Fruit fly (Drosophila melanogaster) whole organism, embryonic: ENCODE results near the gene Gga.

Experiments
- Antp ChIP-seq: fragments of 200-800 bp; sonication (Bioruptor generic); optimal IDR thresholded peaks from 3 replicates; lab custom pipeline; 2016; ENCODE audit warnings: missing biosample characterization, missing genetic modification characterization
- Atf3 ChIP-seq: fragments of 200-800 bp; sonication (Bioruptor generic); optimal IDR thresholded peaks from 3 replicates; lab custom pipeline; 2016; ENCODE audit warnings: missing biosample characterization, missing genetic modification characterization
- CG11723 ChIP-seq: fragments of 200-800 bp; sonication (Bioruptor generic); optimal IDR thresholded peaks from 2 replicates; lab custom pipeline; 2017; ENCODE audit warnings: missing biosample characterization, mild to moderate bottlenecking, missing genetic modification characterization
- CG12659 ChIP-seq: fragments of 200-800 bp; sonication (Bioruptor generic); optimal IDR thresholded peaks from 3 replicates; lab custom pipeline; 2017; ENCODE audit warnings: mild to moderate bottlenecking, missing biosample characterization, missing genetic modification reagents, missing genetic modification characterization
- CG15073 ChIP-seq: fragments of 200-800 bp; sonication (Bioruptor generic); optimal IDR thresholded peaks from 2 replicates; lab custom pipeline; 2016; ENCODE audit warnings: missing biosample characterization, missing genetic modification characterization
- CG1602 ChIP-seq: fragments of 200-800 bp; sonication (Bioruptor generic); optimal IDR thresholded peaks from 3 replicates; lab custom pipeline; 2016; ENCODE audit warnings: missing biosample characterization, missing genetic modification characterization
- CG17385 ChIP-seq: fragments of 200-800 bp; sonication (Bioruptor generic); optimal IDR thresholded peaks from 3 replicates; lab custom pipeline; 2018; ENCODE audit warnings: missing biosample characterization, mild to moderate bottlenecking, missing genetic modification characterization
- CG17829 ChIP-seq: fragments of 200-800 bp; optimal IDR thresholded peaks from 2 replicates; lab custom pipeline; 2019; ENCODE audit warnings: missing biosample characterization, mild to moderate bottlenecking, missing genetic modification characterization, moderate library complexity
- CG1832 ChIP-seq: fragments of 200-800 bp; sonication (Bioruptor generic); optimal IDR thresholded peaks from 2 replicates; lab custom pipeline; 2017; ENCODE audit warnings: missing biosample characterization, mild to moderate bottlenecking, missing genetic modification characterization, inconsistent platforms
- CG2889 ChIP-seq: fragments of 200-800 bp; sonication (Bioruptor generic); IDR thresholded peaks from 3 replicates; pipeline ENCODE4 v1.3.6; 2022; ENCODE audit warnings: missing biosample characterization, missing genetic modification characterization
- CG32532 ChIP-seq: fragments of 200-800 bp; sonication (Bioruptor generic); IDR thresholded peaks from 2 replicates; pipeline ENCODE4 v1.3.6; 2022; ENCODE audit warnings: missing biosample characterization, missing genetic modification characterization
- CG3726 ChIP-seq: fragments of 200-800 bp; sonication (Bioruptor generic); IDR thresholded peaks from 3 replicates; pipeline ENCODE4, ENCODE4 v1.3.6; 2022; ENCODE audit warnings: missing biosample characterization, missing genetic modification characterization
- CG4820 ChIP-seq: fragments of 200-800 bp; sonication (Bioruptor generic); optimal IDR thresholded peaks from 3 replicates; lab custom pipeline; 2016; ENCODE audit warnings: missing biosample characterization, missing genetic modification characterization
- CG7987 ChIP-seq: fragments of 200-800 bp; sonication (Bioruptor generic); optimal IDR thresholded peaks from 2 replicates; lab custom pipeline; 2018; ENCODE audit warnings: missing biosample characterization, mild to moderate bottlenecking, missing genetic modification characterization, moderate library complexity
- CG8089 ChIP-seq: fragments of 200-800 bp; sonication (Bioruptor generic); optimal IDR thresholded peaks from 3 replicates; lab custom pipeline; 2016; ENCODE audit warnings: missing biosample characterization, missing genetic modification characterization
- CG8290 ChIP-seq, 3 experiments: fragments of 200-800 bp; sonication (Bioruptor generic); optimal IDR thresholded peaks; 2 replicates each; lab custom pipeline; 2016 to 2019; ENCODE audit warnings: missing biosample characterization in 3 of 3, missing genetic modification characterization in 3 of 3, mild to moderate bottlenecking in 2 of 3, moderate library complexity in 1 of 3
- CoRest ChIP-seq: fragments of 200-800 bp; sonication (Bioruptor generic); optimal IDR thresholded peaks from 3 replicates; lab custom pipeline; 2018; ENCODE audit warnings: missing biosample characterization, mild to moderate bottlenecking, missing genetic modification characterization, moderate library complexity
- Deaf1 ChIP-seq: fragments of 200-800 bp; optimal IDR thresholded peaks from 3 replicates; lab custom pipeline; 2019; ENCODE audit warnings: missing biosample characterization, mild to moderate bottlenecking, missing genetic modification characterization, moderate library complexity
- Dip2 ChIP-seq: fragments of 200-800 bp; sonication (Bioruptor generic); IDR thresholded peaks from 2 replicates; pipeline ENCODE4 v1.3.6; 2022; ENCODE audit warnings: missing biosample characterization, missing genetic modification characterization
- E2f1 ChIP-seq: fragments of 200-800 bp; sonication (Bioruptor generic); IDR thresholded peaks from 2 replicates; pipeline ENCODE4 v1.3.6; 2022; ENCODE audit warnings: missing biosample characterization, missing genetic modification characterization
- ERR ChIP-seq: fragments of 200-800 bp; sonication (Bioruptor generic); optimal IDR thresholded peaks from 2 replicates; lab custom pipeline; 2016; ENCODE audit warnings: missing biosample characterization, missing genetic modification characterization
- Elba2 ChIP-seq: fragments of 200-800 bp; sonication (Bioruptor generic); optimal IDR thresholded peaks from 3 replicates; lab custom pipeline; 2016; ENCODE audit warnings: missing biosample characterization, missing genetic modification characterization
- HmgZ ChIP-seq: fragments of 200-800 bp; sonication (Bioruptor generic); optimal IDR thresholded peaks from 2 replicates; lab custom pipeline; 2018; ENCODE audit warnings: missing biosample characterization, mild to moderate bottlenecking, missing genetic modification characterization
- Hmr ChIP-seq: fragments of 200-800 bp; sonication (Bioruptor generic); optimal IDR thresholded peaks from 3 replicates; lab custom pipeline; 2017; ENCODE audit warnings: mild to moderate bottlenecking, missing biosample characterization, missing genetic modification reagents, missing genetic modification characterization
- Hr39 ChIP-seq: fragments of >200 bp; optimal IDR thresholded peaks from 2 replicates; lab custom pipeline; 2017
- Max ChIP-seq: fragments of 200-800 bp; sonication (Bioruptor generic); optimal IDR thresholded peaks from 2 replicates; lab custom pipeline; 2016; ENCODE audit warnings: missing biosample characterization, mild to moderate bottlenecking, missing genetic modification characterization
- Meics ChIP-seq: fragments of 200-800 bp; sonication (Bioruptor generic); optimal IDR thresholded peaks from 2 replicates; lab custom pipeline; 2017; ENCODE audit warnings: missing biosample characterization, mild to moderate bottlenecking, missing genetic modification characterization
- Neu2 ChIP-seq: fragments of 200-800 bp; sonication (Bioruptor generic); optimal IDR thresholded peaks from 3 replicates; lab custom pipeline; 2016; ENCODE audit warnings: missing biosample characterization, missing genetic modification characterization, borderline replicate concordance
- NfI ChIP-seq: fragments of 200-800 bp; sonication (Bioruptor generic); optimal IDR thresholded peaks from 3 replicates; lab custom pipeline; 2018; ENCODE audit warnings: missing biosample characterization, mild to moderate bottlenecking, missing genetic modification characterization, moderate library complexity
- Sox102F ChIP-seq: fragments of 200-800 bp; sonication (Bioruptor generic); optimal IDR thresholded peaks from 2 replicates; lab custom pipeline; 2018; ENCODE audit warnings: missing biosample characterization, mild to moderate bottlenecking, missing genetic modification characterization, moderate library complexity
- Taf1 ChIP-seq: fragments of 200-800 bp; sonication (Bioruptor generic); IDR thresholded peaks from 2 replicates; pipeline ENCODE4 v1.3.6; 2022; ENCODE audit warnings: missing biosample characterization, missing genetic modification characterization
- YL-1 ChIP-seq: fragments of 200-800 bp; sonication (Bioruptor generic); optimal IDR thresholded peaks from 3 replicates; lab custom pipeline; 2017; ENCODE audit warnings: missing biosample characterization, mild to moderate bottlenecking, missing genetic modification characterization
- abd-A ChIP-seq: fragments of 200-800 bp; sonication (Bioruptor generic); optimal IDR thresholded peaks from 3 replicates; lab custom pipeline; 2019; ENCODE audit warnings: missing biosample characterization, mild to moderate bottlenecking, missing genetic modification characterization, moderate library complexity
- bowl ChIP-seq: fragments of 200-800 bp; sonication (Bioruptor generic); IDR thresholded peaks from 2 replicates; pipeline ENCODE4 v1.3.6; 2022; ENCODE audit warnings: missing biosample characterization, missing genetic modification characterization
- danr ChIP-seq: fragments of 200-800 bp; sonication (Bioruptor generic); IDR thresholded peaks from 2 replicates; pipeline ENCODE4 v1.3.6; 2022; ENCODE audit warnings: missing biosample characterization, missing genetic modification characterization
- dm ChIP-seq: fragments of 200-800 bp; sonication (Bioruptor generic); optimal IDR thresholded peaks from 3 replicates; lab custom pipeline; 2016; ENCODE audit warnings: missing biosample characterization, missing genetic modification characterization
- emc ChIP-seq: fragments of 200-800 bp; sonication (Bioruptor generic); optimal IDR thresholded peaks from 2 replicates; lab custom pipeline; 2016; ENCODE audit warnings: missing biosample characterization, missing genetic modification characterization
- ems ChIP-seq: fragments of 200-800 bp; sonication (Bioruptor generic); optimal IDR thresholded peaks from 3 replicates; lab custom pipeline; 2016; ENCODE audit warnings: missing biosample characterization, missing genetic modification characterization
- klu ChIP-seq: fragments of 200-800 bp; sonication (Bioruptor generic); IDR thresholded peaks from 2 replicates; pipeline ENCODE4 v1.3.6; 2022; ENCODE audit warnings: missing biosample characterization, missing genetic modification characterization
- lilli ChIP-seq: fragments of 200-800 bp; sonication (Bioruptor generic); optimal IDR thresholded peaks from 3 replicates; lab custom pipeline; 2016; ENCODE audit warnings: missing biosample characterization, missing genetic modification characterization
- oc ChIP-seq: fragments of 200-800 bp; sonication (Bioruptor generic); optimal IDR thresholded peaks from 2 replicates; lab custom pipeline; 2018; ENCODE audit warnings: missing biosample characterization, mild to moderate bottlenecking, missing genetic modification characterization, moderate library complexity
- otp ChIP-seq: fragments of 200-800 bp; sonication (Bioruptor generic); IDR thresholded peaks from 3 replicates; pipeline ENCODE4, ENCODE4 v1.3.6; 2022; ENCODE audit warnings: missing biosample characterization, missing genetic modification characterization
- pfk ChIP-seq: fragments of 200-800 bp; sonication (Bioruptor generic); optimal IDR thresholded peaks from 2 replicates; lab custom pipeline; 2018; ENCODE audit warnings: missing biosample characterization, mild to moderate bottlenecking, missing genetic modification characterization, moderate library complexity
- pzg ChIP-seq: fragments of 200-800 bp; sonication (Bioruptor generic); optimal IDR thresholded peaks from 3 replicates; lab custom pipeline; 2018; ENCODE audit warnings: missing biosample characterization, mild to moderate bottlenecking, missing genetic modification characterization, moderate library complexity
- sc ChIP-seq, 3 experiments: fragments of >200 bp in 2 of 3; fragments of 200-800 bp in 1 of 3; sonication (Bioruptor generic) in 1 of 3; optimal IDR thresholded peaks; 2 replicates in 2 of 3; 3 replicates in 1 of 3; lab custom pipeline; 2017; ENCODE audit warnings: mild to moderate bottlenecking in 1 of 3, missing biosample characterization in 1 of 3, missing genetic modification characterization in 1 of 3, missing genetic modification reagents in 1 of 3
- sim ChIP-seq: fragments of 200-800 bp; sonication (Bioruptor generic); IDR thresholded peaks from 2 replicates; pipeline ENCODE4 v1.3.6; 2022; ENCODE audit warnings: missing biosample characterization, missing genetic modification characterization
- so ChIP-seq: fragments of 200-800 bp; sonication (Bioruptor generic); IDR thresholded peaks from 3 replicates; pipeline ENCODE4 v1.3.6; 2022; ENCODE audit warnings: missing biosample characterization, missing genetic modification characterization
- tin ChIP-seq: fragments of 200-800 bp; sonication (Bioruptor generic); optimal IDR thresholded peaks from 3 replicates; lab custom pipeline; 2016; ENCODE audit warnings: missing biosample characterization, missing genetic modification characterization
- toy ChIP-seq: fragments of 200-800 bp; sonication (Bioruptor generic); IDR thresholded peaks from 2 replicates; pipeline ENCODE4 v1.3.6; 2022; ENCODE audit warnings: missing biosample characterization, missing genetic modification characterization

The Gga gene

dm6 chrX:9553545-9554320, 47.1 kb upstream of the Gga start (continued):
- TF ChIP-seq CG1832 (GFP tag; lab: Kevin White, UChicago) (no peak), ems (peak; percentile 77), Sox102F (GFP tag; lab: Kevin White, UChicago) (peak; percentile 88), Antp (GFP tag; lab: Kevin White, UChicago) (peak; percentile 62), CoRest (tag; lab: Kevin White, UChicago) (peak; percentile 90), Hr39 (no peak), lilli (GFP tag; lab: Kevin White, UChicago) (peak; percentile 90), CG32532 (GFP tag; lab: Robert Waterston, UW) (peak; percentile 94), CG2889 (GFP tag; lab: Robert Waterston, UW) (peak; percentile 85), Atf3 (GFP tag; lab: Kevin White, UChicago) (peak; percentile 38), ERR (peak; percentile 47), Meics (peak; percentile 88), bowl (no peak; the same call in 1 of the 2 replicates), CG8290 (GFP tag; optimal IDR thresholded peaks at IDR 0.05; lab: Kevin White, UChicago) (peak; percentile 85), CG8290 (tag; optimal IDR thresholded peaks at IDR 0.05; lab: Kevin White, UChicago) (peak; percentile 44 to 89), NfI (GFP tag; lab: Kevin White, UChicago) (peak; percentile 84), CG15073 (GFP tag; lab: Kevin White, UChicago) (peak; percentile 46), CG11723 (GFP tag; lab: Kevin White, UChicago) (peak; percentile 81), Hmr (GFP tag; lab: Kevin White, UChicago) (peak; percentile 90), E2f1 (GFP tag; lab: Robert Waterston, UW) (peak; percentile 64), sim (GFP tag; lab: Robert Waterston, UW) (peak; percentile 65; the same call in 1 of the 2 replicates), CG1602 (GFP tag; lab: Kevin White, UChicago) (peak; percentile 79), abd-A (tag; lab: Kevin White, UChicago) (peak; percentile 36), toy (GFP tag; lab: Robert Waterston, UW) (peak; percentile 58; the same call in 1 of the 2 replicates), CG17385 (peak; percentile 87), Elba2 (peak; percentile 70), HmgZ (tag; lab: Kevin White, UChicago) (peak; percentile 88), klu (GFP tag; lab: Robert Waterston, UW) (peak; percentile 64), CG12659 (peak; percentile 92), Max (GFP tag; lab: Kevin White, UChicago) (peak; percentile 89), Taf1 (peak; percentile 68), danr (GFP tag; lab: Robert Waterston, UW) (peak; percentile 70), sc (optimal IDR thresholded peaks at IDR 0.05; lab: Kevin White, UChicago) (no peak), sc (GFP tag; optimal IDR thresholded peaks at IDR 0.05; lab: Kevin White, UChicago) (peak; percentile 79), Neu2 (GFP tag; lab: Kevin White, UChicago) (no peak), dm (peak; percentile 77), pzg (peak; percentile 42), tin (GFP tag; lab: Kevin White, UChicago) (peak; percentile 89), YL-1 (GFP tag; lab: Kevin White, UChicago) (peak; percentile 75), emc (GFP tag; lab: Kevin White, UChicago) (peak; percentile 33), CG8089 (GFP tag; lab: Kevin White, UChicago) (peak; percentile 40), otp (GFP tag; lab: Robert Waterston, UW) (0 out of 3 replicates have a peak, but pooled peaks have one; percentile 38), Dip2 (GFP tag; lab: Robert Waterston, UW) (no peak), so (GFP tag; lab: Robert Waterston, UW) (peak; percentile 88), CG4820 (peak; percentile 78), oc (tag; lab: Kevin White, UChicago) (peak; percentile 83), pfk (GFP tag; lab: Kevin White, UChicago) (peak; percentile 24), CG17829 (peak; percentile 90), CG3726 (peak; percentile 72; the same call in 2 of the 3 replicates), Deaf1 (tag; lab: Kevin White, UChicago) (peak; percentile 100), CG7987 (peak; percentile 59)
